Worm (Caenorhabditis elegans) whole organism, early embryonic: ENCODE measurements around the gene glf-1.

Experiments
- B0310.2 ChIP-seq: sonication (generic microtip); optimal IDR thresholded peaks from 2 replicates; lab custom pipeline; 2016; ENCODE audit warnings: mild to moderate bottlenecking, missing genetic modification characterization, missing compliant biosample characterization
- F13C5.2 ChIP-seq: sonication (generic microtip); optimal IDR thresholded peaks from 2 replicates; lab custom pipeline; 2017; ENCODE audit warnings: mild to moderate bottlenecking, missing genetic modification characterization, inconsistent platforms, missing compliant biosample characterization
- aly-1 ChIP-seq: sonication (generic microtip); optimal IDR thresholded peaks from 2 replicates; lab custom pipeline; 2016; ENCODE audit warnings: missing genetic modification characterization, missing compliant biosample characterization
- ama-1 ChIP-seq: fragments of 150-350 bp; optimal IDR thresholded peaks from 2 replicates; lab custom pipeline; 2014
- ceh-13 ChIP-seq: fragments of 200-800 bp; sonication (Bioruptor generic); optimal IDR thresholded peaks from 2 replicates; lab custom pipeline; 2018; ENCODE audit warnings: mild to moderate bottlenecking, missing genetic modification characterization, missing compliant biosample characterization
- ceh-36 ChIP-seq: sonication (generic microtip); optimal IDR thresholded peaks from 2 replicates; lab custom pipeline; 2016; ENCODE audit warnings: missing genetic modification characterization, inconsistent platforms, missing compliant biosample characterization
- ets-7 ChIP-seq: sonication (generic microtip); optimal IDR thresholded peaks from 2 replicates; lab custom pipeline; 2016; ENCODE audit warnings: missing genotype, missing genetic modification characterization, missing compliant biosample characterization
- flt-1 ChIP-seq: fragments of 200-800 bp; sonication (Bioruptor generic); IDR thresholded peaks from 2 replicates; pipeline ENCODE4 v1.3.6; 2022; ENCODE audit warnings: missing genetic modification characterization, missing compliant biosample characterization
- hmbx-1 ChIP-seq: sonication (generic microtip); optimal IDR thresholded peaks from 2 replicates; lab custom pipeline; 2016; ENCODE audit warnings: mild to moderate bottlenecking, missing genetic modification characterization, missing compliant biosample characterization
- hmg-4 ChIP-seq: fragments of 200-800 bp; sonication (Bioruptor generic); optimal IDR thresholded peaks from 2 replicates; lab custom pipeline; 2018; ENCODE audit warnings: mild to moderate bottlenecking, missing genetic modification characterization, missing compliant biosample characterization
- hnd-1 ChIP-seq: sonication (generic microtip); optimal IDR thresholded peaks from 2 replicates; lab custom pipeline; 2016; ENCODE audit warnings: missing genetic modification characterization, missing compliant biosample characterization
- pes-1 ChIP-seq: fragments of 200-800 bp; sonication (Bioruptor generic); IDR thresholded peaks from 2 replicates; pipeline ENCODE4 v1.3.6; 2022; ENCODE audit warnings: missing genetic modification reagents, missing genetic modification characterization, missing compliant biosample characterization
- scrt-1 ChIP-seq: fragments of 200-800 bp; sonication (Bioruptor generic); IDR thresholded peaks from 2 replicates; pipeline ENCODE4 v1.3.6; 2022; ENCODE audit warnings: missing genetic modification characterization, missing compliant biosample characterization
- sea-1 ChIP-seq: fragments of 200-800 bp; sonication (Bioruptor generic); conservative IDR thresholded peaks from 2 replicates; pipeline ENCODE4 v1.3.6; 2022; ENCODE audit warnings: missing genetic modification characterization, missing compliant biosample characterization
- tbx-11 ChIP-seq: fragments of 200-800 bp; sonication (Bioruptor generic); IDR thresholded peaks from 2 replicates; pipeline ENCODE4 v1.3.6; 2022; ENCODE audit warnings: missing genetic modification characterization, missing compliant biosample characterization
- tbx-37 ChIP-seq: fragments of 200-800 bp; sonication (Bioruptor generic); conservative IDR thresholded peaks from 2 replicates; pipeline ENCODE4 v1.3.6; 2022; ENCODE audit warnings: missing genetic modification reagents, missing genetic modification characterization, missing compliant biosample characterization
- tra-4 ChIP-seq: sonication (generic microtip); optimal IDR thresholded peaks from 2 replicates; lab custom pipeline; 2017; ENCODE audit warnings: missing genetic modification characterization, missing compliant biosample characterization

glf-1 gene

ce11 chrIV:5896341-5896740, 10.7 kb downstream of the glf-1 start, which contains the start of gene pck-3:
pck-3 (plus strand) TSS chrIV:5896641.
- TF ChIP-seq sea-1 (GFP tag; lab: Robert Waterston, UW) (no peak), ets-7 (tag; lab: Kevin White, UChicago) (no peak), aly-1 (tag; lab: Kevin White, UChicago) (no peak), hmbx-1 (tag; lab: Kevin White, UChicago) (no peak), ceh-13 (GFP tag; lab: Kevin White, UChicago) (no peak), ceh-36 (tag; lab: Kevin White, UChicago) (no peak), scrt-1 (GFP tag; lab: Robert Waterston, UW) (no peak), ama-1 (lab: Kevin White, UChicago) (no peak), hmg-4 (GFP tag; lab: Kevin White, UChicago) (no peak), pes-1 (GFP tag; lab: Robert Waterston, UW) (no peak), F13C5.2 (no peak), hnd-1 (tag; lab: Kevin White, UChicago) (no peak), flt-1 (no peak), tbx-37 (GFP tag; lab: Robert Waterston, UW) (no peak), tbx-11 (GFP tag; lab: Robert Waterston, UW) (no peak), B0310.2 (tag; lab: Kevin White, UChicago) (no peak), tra-4 (tag; lab: Kevin White, UChicago) (no peak)

- TF ChIP-seq tra-4 (tag; lab: Kevin White, UChicago) (no peak), scrt-1 (GFP tag; lab: Robert Waterston, UW) (no peak), flt-1 (no peak), hmbx-1 (tag; lab: Kevin White, UChicago) (no peak)
These were observed 17.1 kb downstream of the glf-1 start for ce11 chrIV:5902730-5903129.

ce11 chrIV:5903305-5903778, 17.7 kb downstream of the glf-1 start, which contains the start of gene H04M03.12:
H04M03.12 (minus strand) TSS chrIV:5903355.
- TF ChIP-seq sea-1 (GFP tag; lab: Robert Waterston, UW), result no peak
- no peak for TF ChIP-seq F13C5.2
- TF ChIP-seq ama-1 (lab: Kevin White, UChicago), result no peak
- no peak for TF ChIP-seq hnd-1 (tag; lab: Kevin White, UChicago)

ce11 chrIV:5915152-5915551, 29.5 kb downstream of the glf-1 start:
- TF ChIP-seq tbx-37 (GFP tag; lab: Robert Waterston, UW) (no peak), tra-4 (tag; lab: Kevin White, UChicago) (no peak), aly-1 (tag; lab: Kevin White, UChicago) (no peak), sea-1 (GFP tag; lab: Robert Waterston, UW) (no peak), tbx-11 (GFP tag; lab: Robert Waterston, UW) (no peak), B0310.2 (tag; lab: Kevin White, UChicago) (no peak), flt-1 (no peak), ceh-36 (tag; lab: Kevin White, UChicago) (no peak), hnd-1 (tag; lab: Kevin White, UChicago) (no peak), hmbx-1 (tag; lab: Kevin White, UChicago) (no peak)

ce11 chrIV:5917026-5917425, 31.4 kb downstream of the glf-1 start, which contains the start of gene dhhc-13:
dhhc-13 (plus strand) TSS chrIV:5917326.
- no peak for TF ChIP-seq ama-1 (lab: Kevin White, UChicago)
- TF ChIP-seq aly-1 (tag; lab: Kevin White, UChicago), result no peak
- no peak for TF ChIP-seq ceh-13 (GFP tag; lab: Kevin White, UChicago)
- TF ChIP-seq ets-7 (tag; lab: Kevin White, UChicago), result no peak
- TF ChIP-seq tra-4 (tag; lab: Kevin White, UChicago), result no peak
- no peak for TF ChIP-seq tbx-11 (GFP tag; lab: Robert Waterston, UW)
- no peak for TF ChIP-seq F13C5.2
- no peak for TF ChIP-seq hnd-1 (tag; lab: Kevin White, UChicago)
- no peak for TF ChIP-seq scrt-1 (GFP tag; lab: Robert Waterston, UW)
- TF ChIP-seq hmg-4 (GFP tag; lab: Kevin White, UChicago), result no peak

ce11 chrIV:5923112-5923511, 37.5 kb downstream of the glf-1 start:
- TF ChIP-seq sea-1 (GFP tag; lab: Robert Waterston, UW) (no peak), ceh-36 (tag; lab: Kevin White, UChicago) (no peak), scrt-1 (GFP tag; lab: Robert Waterston, UW) (no peak), tra-4 (tag; lab: Kevin White, UChicago) (no peak), pes-1 (GFP tag; lab: Robert Waterston, UW) (no peak)

- TF ChIP-seq B0310.2 (tag; lab: Kevin White, UChicago), result no peak
- TF ChIP-seq tbx-11 (GFP tag; lab: Robert Waterston, UW), result no peak
- TF ChIP-seq pes-1 (GFP tag; lab: Robert Waterston, UW), result no peak
These were observed 38.6 kb downstream of the glf-1 start for ce11 chrIV:5924241-5924640.

- TF ChIP-seq B0310.2 (tag; lab: Kevin White, UChicago) (no peak), flt-1 (no peak), hmbx-1 (tag; lab: Kevin White, UChicago) (no peak), ceh-13 (GFP tag; lab: Kevin White, UChicago) (no peak), aly-1 (tag; lab: Kevin White, UChicago) (no peak), sea-1 (GFP tag; lab: Robert Waterston, UW) (no peak), tra-4 (tag; lab: Kevin White, UChicago) (no peak), ama-1 (lab: Kevin White, UChicago) (no peak), tbx-37 (GFP tag; lab: Robert Waterston, UW) (no peak), hmg-4 (GFP tag; lab: Kevin White, UChicago) (no peak), tbx-11 (GFP tag; lab: Robert Waterston, UW) (no peak), F13C5.2 (no peak), ceh-36 (tag; lab: Kevin White, UChicago) (no peak), ets-7 (tag; lab: Kevin White, UChicago) (no peak), scrt-1 (GFP tag; lab: Robert Waterston, UW) (no peak), pes-1 (GFP tag; lab: Robert Waterston, UW) (no peak), hnd-1 (tag; lab: Kevin White, UChicago) (no peak)
These were observed 41.0 kb downstream of the glf-1 start for ce11 chrIV:5926643-5927042.
